Worm (Caenorhabditis elegans): ENCODE results near the gene fbxa-80.

DNA sequence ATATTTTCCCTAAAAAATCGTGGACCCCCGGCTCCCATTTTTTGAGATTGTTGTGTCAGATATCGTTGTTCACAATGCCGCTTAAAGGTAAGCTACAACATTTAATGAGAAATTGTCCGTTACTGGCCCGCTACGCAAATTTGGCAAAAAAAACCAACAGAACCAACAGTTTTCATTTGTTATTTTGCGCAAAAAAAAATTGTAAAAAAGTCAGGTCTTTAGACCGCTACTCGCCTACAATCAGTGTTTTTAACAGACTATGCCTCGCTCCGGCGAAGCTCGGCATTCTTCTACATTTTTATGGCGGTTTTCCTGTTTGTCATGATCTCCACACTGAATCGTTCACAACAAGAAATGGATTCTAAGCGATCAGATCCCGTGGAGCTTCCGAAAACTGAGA lies 6.1 kb downstream of the fbxa-80 start, which contains the start of gene Y82E9BL.12:
- TF ChIP-seq lin-15B (tag; optimal IDR thresholded peaks at IDR 0.05) (no peak), sox-4 (tag; optimal IDR thresholded peaks at IDR 0.05) (no peak), C34B4.2 (tag; optimal IDR thresholded peaks at IDR 0.05) (no peak), nhr-71 (tag; optimal IDR thresholded peaks at IDR 0.05) (no peak), skn-1 (tag; optimal IDR thresholded peaks at IDR 0.05) (no peak)
